Fruit fly (Drosophila melanogaster): ENCODE results near the gene CG34135.

The CG34135 gene

DNA sequence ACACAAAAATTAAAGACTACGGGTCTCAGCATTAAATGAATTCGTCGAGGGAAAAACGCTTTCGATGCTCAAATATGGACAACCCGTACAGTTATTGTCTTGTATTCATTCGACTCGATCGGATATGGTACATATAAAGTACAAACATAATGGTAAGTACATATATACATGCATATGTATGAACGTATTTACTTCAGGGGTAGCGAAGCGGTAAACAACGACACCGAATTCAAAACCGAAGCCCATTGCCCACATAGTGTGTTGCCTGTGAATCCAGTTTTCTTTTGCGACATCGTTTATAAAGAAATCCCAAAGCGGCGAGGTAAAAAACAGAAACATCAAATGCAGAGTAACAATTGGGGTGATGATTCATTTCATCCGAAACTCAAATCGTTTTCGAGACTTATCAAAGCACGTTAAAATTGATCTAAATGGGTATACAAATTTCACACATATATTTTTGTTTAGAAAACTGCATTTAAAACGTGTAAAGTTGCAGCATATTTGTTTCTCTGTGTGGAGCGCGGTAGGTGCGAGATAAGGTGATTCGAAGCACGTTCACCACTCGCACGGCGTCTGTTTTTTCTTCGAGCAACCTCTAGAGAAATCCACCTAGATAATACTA, 44.5 kb upstream of the CG34135 start:
- no peak for TF ChIP-seq N (GFP tag; optimal IDR thresholded peaks at IDR 0.05)
- peak; percentile 28 for TF ChIP-seq sv (GFP tag; optimal IDR thresholded peaks at IDR 0.05)
- TF ChIP-seq br (GFP tag; optimal IDR thresholded peaks at IDR 0.05): peak; percentile 46
- peak; percentile 53 for TF ChIP-seq rgr (GFP tag; optimal IDR thresholded peaks at IDR 0.05)
- peak in 1 of 2 experiments; percentile 53 for TF ChIP-seq foxo (GFP tag; optimal IDR thresholded peaks at IDR 0.05)
- no peak for TF ChIP-seq Hr78 (GFP tag; optimal IDR thresholded peaks at IDR 0.05)
- TF ChIP-seq CG32264 (GFP tag; optimal IDR thresholded peaks at IDR 0.05): peak; percentile 22
- TF ChIP-seq woc (GFP tag; optimal IDR thresholded peaks at IDR 0.05): peak; percentile 53
- TF ChIP-seq Hnf4 (GFP tag; optimal IDR thresholded peaks at IDR 0.05): peak; percentile 18
- TF ChIP-seq sage (GFP tag; optimal IDR thresholded peaks at IDR 0.05): peak; percentile 12
- peak; percentile 32 for TF ChIP-seq OdsH (GFP tag; optimal IDR thresholded peaks at IDR 0.05)
- TF ChIP-seq fru (GFP tag; optimal IDR thresholded peaks at IDR 0.05): peak; percentile 72
- TF ChIP-seq psq (GFP tag; optimal IDR thresholded peaks at IDR 0.05): peak; percentile 34
- peak; percentile 54 for TF ChIP-seq ey (GFP tag; optimal IDR thresholded peaks at IDR 0.05)
- TF ChIP-seq h (GFP tag; optimal IDR thresholded peaks at IDR 0.05): peak; percentile 65
- TF ChIP-seq Mio (GFP tag; optimal IDR thresholded peaks at IDR 0.05): no peak
- TF ChIP-seq Dfd (GFP tag; optimal IDR thresholded peaks at IDR 0.05): no peak

DNA sequence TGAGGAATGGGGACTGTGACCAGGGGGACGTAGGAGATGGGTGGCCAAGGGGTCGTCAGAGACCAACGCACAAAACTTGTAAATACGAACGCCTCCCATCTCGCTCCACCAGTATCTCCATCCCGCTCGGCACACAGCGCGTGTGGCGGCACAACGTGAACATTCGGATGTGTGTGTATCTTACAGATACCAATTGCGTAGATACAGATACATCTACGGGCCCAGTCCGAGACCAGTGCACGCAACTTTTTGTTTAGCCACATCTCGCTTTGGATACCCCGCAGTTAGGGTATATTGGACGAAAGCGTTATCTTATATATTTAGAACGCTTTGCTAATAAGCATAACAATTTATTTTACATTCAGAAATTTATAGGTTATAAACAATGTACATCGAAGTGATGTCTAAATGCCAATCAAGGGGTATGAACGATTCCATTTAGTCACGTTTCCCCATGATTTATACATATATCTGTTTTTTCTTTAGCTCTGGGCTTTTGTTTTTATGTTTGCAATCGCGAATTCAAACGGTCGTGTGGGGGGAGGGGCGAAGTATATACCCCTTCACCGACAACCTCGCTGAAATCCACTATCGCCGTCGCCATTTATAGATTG, 43.4 kb upstream of the CG34135 start:
- no peak for TF ChIP-seq Vsx2 (GFP tag; optimal IDR thresholded peaks at IDR 0.05; ENCODE audit: partially characterized antibody)
- TF ChIP-seq HLH106 (tag; optimal IDR thresholded peaks at IDR 0.05): peak; percentile 98
- TF ChIP-seq Sp1 (GFP tag; optimal IDR thresholded peaks at IDR 0.05): peak; percentile 98
- TF ChIP-seq lola (GFP tag; optimal IDR thresholded peaks at IDR 0.05): no peak
- TF ChIP-seq woc (GFP tag; optimal IDR thresholded peaks at IDR 0.05): peak; percentile 99
- peak; percentile 98 for TF ChIP-seq CG32264 (GFP tag; optimal IDR thresholded peaks at IDR 0.05)
- TF ChIP-seq rgr (GFP tag; optimal IDR thresholded peaks at IDR 0.05): peak; percentile 99
- TF ChIP-seq dsf (GFP tag; optimal IDR thresholded peaks at IDR 0.05; ENCODE audit: borderline replicate concordance): peak; percentile 86
- peak; percentile 97 for TF ChIP-seq dmrt93B (GFP tag; optimal IDR thresholded peaks at IDR 0.05)
- TF ChIP-seq ey (GFP tag; optimal IDR thresholded peaks at IDR 0.05): peak; percentile 99
- TF ChIP-seq Jra (GFP tag; optimal IDR thresholded peaks at IDR 0.05): peak; percentile 95
- TF ChIP-seq sv (GFP tag; optimal IDR thresholded peaks at IDR 0.05): peak; percentile 99
- TF ChIP-seq psq (GFP tag; optimal IDR thresholded peaks at IDR 0.05): peak; percentile 97
- peak; percentile 97 for TF ChIP-seq sage (GFP tag; optimal IDR thresholded peaks at IDR 0.05)
- no peak for TF ChIP-seq usp (GFP tag; optimal IDR thresholded peaks at IDR 0.05)
- peak; percentile 99 for TF ChIP-seq fru (GFP tag; optimal IDR thresholded peaks at IDR 0.05)
- TF ChIP-seq OdsH (GFP tag; optimal IDR thresholded peaks at IDR 0.05): peak; percentile 99
- peak in 1 of 2 experiments; percentile 17 for TF ChIP-seq dl (GFP tag; optimal IDR thresholded peaks at IDR 0.05; ENCODE audit: insufficient read depth in 1 of 2, partially characterized antibody in 2 of 2)
- TF ChIP-seq Myc (optimal IDR thresholded peaks at IDR 0.05): no peak
- peak; percentile 89 for TF ChIP-seq CG9705 (GFP tag; optimal IDR thresholded peaks at IDR 0.05)
- no peak for TF ChIP-seq N (GFP tag; optimal IDR thresholded peaks at IDR 0.05)
- peak; percentile 99 for TF ChIP-seq h (GFP tag; optimal IDR thresholded peaks at IDR 0.05)
- peak; percentile 95 for TF ChIP-seq tai (GFP tag; optimal IDR thresholded peaks at IDR 0.05)
- peak; percentile 59 for TF ChIP-seq Hr83 (GFP tag; optimal IDR thresholded peaks at IDR 0.05; ENCODE audit: poor library complexity, severe bottlenecking)
- no peak for TF ChIP-seq GATAd (GFP tag; optimal IDR thresholded peaks at IDR 0.05)
- TF ChIP-seq Hnf4 (GFP tag; optimal IDR thresholded peaks at IDR 0.05): peak; percentile 99
- peak; percentile 97 for TF ChIP-seq brk (GFP tag; optimal IDR thresholded peaks at IDR 0.05)
- peak; percentile 82 for TF ChIP-seq pan (optimal IDR thresholded peaks at IDR 0.05)
- peak; percentile 97 for TF ChIP-seq Rel (GFP tag; optimal IDR thresholded peaks at IDR 0.05)
- TF ChIP-seq Rel (tag; optimal IDR thresholded peaks at IDR 0.05): peak; percentile 91
- peak; percentile 99 for TF ChIP-seq br (GFP tag; optimal IDR thresholded peaks at IDR 0.05)
- peak; percentile 88 for TF ChIP-seq Mio (GFP tag; optimal IDR thresholded peaks at IDR 0.05)
- peak; percentile 76 for TF ChIP-seq Dif (GFP tag; optimal IDR thresholded peaks at IDR 0.05; ENCODE audit: partially characterized antibody)
- TF ChIP-seq Abd-B (GFP tag; optimal IDR thresholded peaks at IDR 0.05): no peak
- TF ChIP-seq foxo (GFP tag; optimal IDR thresholded peaks at IDR 0.05): peak; percentile 95 to 99
- no peak for TF ChIP-seq Dfd (GFP tag; optimal IDR thresholded peaks at IDR 0.05)
